Fruit fly (Drosophila melanogaster) S2 (cell line): Measurements from ENCODE around the gene CG3407.

Source experiments
- CG8478 ChIP-seq: fragments of >200 bp; optimal IDR thresholded peaks from 2 replicates; lab custom pipeline; 2018
- CTCF ChIP-seq, 2 experiments: fragments of >200 bp; optimal IDR thresholded peaks; 2 replicates each; lab custom pipeline; 2018

- TF ChIP-seq CG8478 (lab: Kevin White, UChicago) (no peak), CTCF (optimal IDR thresholded peaks at IDR 0.05; lab: Kevin White, UChicago) (no peak)
Measured at dm6 chr2L:3775767-3776351, 37.4 kb downstream of the CG3407 start.
